Worm (Caenorhabditis elegans) whole organism, mixed stage, embryonic: ENCODE data around the gene M03B6.1.
A peak's percentile ranks its signal among the peaks of the same experiment; 100 is the strongest.

Experiments used
- M03D4.4 ChIP-seq: sonication (generic microtip); optimal IDR thresholded peaks from 2 replicates; lab custom pipeline; 2017; ENCODE audit warnings: mild to moderate bottlenecking, missing genetic modification characterization, missing compliant biosample characterization
- bed-3 ChIP-seq: fragments of 200-800 bp; sonication (Bioruptor generic); optimal IDR thresholded peaks from 3 replicates; lab custom pipeline; 2018; ENCODE audit warnings: mild to moderate bottlenecking, missing genetic modification characterization, moderate library complexity, missing compliant biosample characterization
- ceh-39 ChIP-seq: fragments of 150-350 bp; optimal IDR thresholded peaks from 2 replicates; lab custom pipeline; 2014; ENCODE audit warnings: missing biosample characterization, missing genetic modification characterization
- ceh-43 ChIP-seq: fragments of 200-800 bp; sonication (Bioruptor generic); optimal IDR thresholded peaks from 2 replicates; lab custom pipeline; 2018; ENCODE audit warnings: mild to moderate bottlenecking, missing genetic modification characterization, moderate library complexity, missing compliant biosample characterization
- ceh-83 ChIP-seq: fragments of 200-800 bp; sonication (Bioruptor generic); optimal IDR thresholded peaks from 2 replicates; lab custom pipeline; 2018; ENCODE audit warnings: mild to moderate bottlenecking, missing genetic modification characterization, missing compliant biosample characterization
- ces-1 ChIP-seq: fragments of 150-350 bp; optimal IDR thresholded peaks from 2 replicates; lab custom pipeline; 2014; ENCODE audit warnings: missing biosample characterization, missing genetic modification reagents, missing genetic modification characterization
- cnd-1 ChIP-seq: fragments of 200-800 bp; sonication (Bioruptor generic); optimal IDR thresholded peaks from 2 replicates; lab custom pipeline; 2018; ENCODE audit warnings: mild to moderate bottlenecking, missing genetic modification characterization, missing compliant biosample characterization
- drap-1 ChIP-seq: fragments of 200-800 bp; sonication (Bioruptor generic); optimal IDR thresholded peaks from 3 replicates; lab custom pipeline; 2018; ENCODE audit warnings: mild to moderate bottlenecking, missing genetic modification characterization, missing compliant biosample characterization
- elt-1 ChIP-seq: sonication (generic microtip); optimal IDR thresholded peaks from 2 replicates; lab custom pipeline; 2017; ENCODE audit warnings: missing genetic modification characterization, mild to moderate bottlenecking, missing compliant biosample characterization, antibody characterized with exemption, moderate library complexity, borderline replicate concordance; ENCODE audit not compliant: insufficient read depth
- flh-1 ChIP-seq: fragments of 200-800 bp; sonication (Bioruptor generic); optimal IDR thresholded peaks from 2 replicates; lab custom pipeline; 2018; ENCODE audit warnings: mild to moderate bottlenecking, missing genetic modification characterization, moderate library complexity, missing compliant biosample characterization
- ham-2 ChIP-seq: fragments of 200-800 bp; sonication (Bioruptor generic); optimal IDR thresholded peaks from 2 replicates; lab custom pipeline; 2018; ENCODE audit warnings: mild to moderate bottlenecking, missing genetic modification characterization, missing compliant biosample characterization
- hlh-1 ChIP-seq: fragments of 150-350 bp; optimal IDR thresholded peaks from 2 replicates; lab custom pipeline; 2014; ENCODE audit warnings: missing biosample characterization, missing genetic modification reagents, missing genetic modification characterization
- lsy-2 ChIP-seq: fragments of 150-350 bp; optimal IDR thresholded peaks from 2 replicates; lab custom pipeline; 2014; ENCODE audit warnings: missing biosample characterization, missing genetic modification characterization
- mab-5 ChIP-seq: fragments of 150-350 bp; optimal IDR thresholded peaks from 2 replicates; lab custom pipeline; 2014; ENCODE audit warnings: missing biosample characterization, missing genetic modification characterization
- mep-1 ChIP-seq: fragments of 150-350 bp; optimal IDR thresholded peaks from 2 replicates; lab custom pipeline; 2017; ENCODE audit warnings: missing biosample characterization, missing genetic modification reagents, missing genetic modification characterization, inconsistent platforms
- mls-2 ChIP-seq: sonication (generic microtip); optimal IDR thresholded peaks from 2 replicates; lab custom pipeline; 2016; ENCODE audit warnings: mild to moderate bottlenecking, missing genetic modification characterization, moderate library complexity, missing compliant biosample characterization
- nhr-12 ChIP-seq: fragments of 150-350 bp; optimal IDR thresholded peaks from 2 replicates; lab custom pipeline; 2014; ENCODE audit warnings: missing biosample characterization, missing genetic modification characterization
- nhr-2 ChIP-seq: fragments of 150-350 bp; optimal IDR thresholded peaks from 2 replicates; lab custom pipeline; 2014; ENCODE audit warnings: missing biosample characterization, missing genetic modification characterization
- nhr-76 ChIP-seq: sonication (generic microtip); optimal IDR thresholded peaks from 2 replicates; lab custom pipeline; 2017; ENCODE audit warnings: missing biosample characterization, missing genetic modification characterization
- snpc-4 ChIP-seq: fragments of 150-350 bp; optimal IDR thresholded peaks from 2 replicates; lab custom pipeline; 2014; ENCODE audit warnings: missing biosample characterization, missing genetic modification characterization
- sptf-1 ChIP-seq: sonication (generic microtip); optimal IDR thresholded peaks from 2 replicates; lab custom pipeline; 2017; ENCODE audit warnings: mild to moderate bottlenecking, missing genetic modification characterization, moderate library complexity, missing compliant biosample characterization
- unc-120 ChIP-seq: sonication (generic microtip); optimal IDR thresholded peaks from 2 replicates; lab custom pipeline; 2017; ENCODE audit warnings: missing genetic modification characterization, missing compliant biosample characterization; ENCODE audit not compliant: poor library complexity, severe bottlenecking
- unc-62 ChIP-seq: fragments of 150-350 bp; optimal IDR thresholded peaks from 2 replicates; lab custom pipeline; 2014; ENCODE audit warnings: missing biosample characterization, missing genetic modification reagents, missing genetic modification characterization
- ztf-11 ChIP-seq: fragments of 150-350 bp; optimal IDR thresholded peaks from 2 replicates; lab custom pipeline; 2014; ENCODE audit warnings: missing biosample characterization, missing genetic modification characterization

The M03B6.1 gene

ce11 chrX:13834127-13834526 is 7.3 kb upstream of the M03B6.1 start, which contains the start of gene F19D8.2:
Gene F19D8.2, plus strand, starts transcription at chrX:13834427.
- no peak for TF ChIP-seq nhr-2
- TF ChIP-seq bed-3 (GFP tag; lab: Kevin White, UChicago) = no peak
- TF ChIP-seq M03D4.4 = no peak
- no peak for TF ChIP-seq flh-1 (GFP tag; lab: Kevin White, UChicago)
- TF ChIP-seq snpc-4 (tag; lab: Kevin White, UChicago) = no peak
- no peak for TF ChIP-seq ces-1 (GFP tag; lab: Kevin White, UChicago)
- no peak for TF ChIP-seq mls-2 (tag; lab: Kevin White, UChicago)

ce11 chrX:13838019-13838418 is 3.4 kb upstream of the M03B6.1 start:
- TF ChIP-seq ceh-39 (no peak), ztf-11 (no peak), mab-5 (tag; lab: Kevin White, UChicago) (no peak), nhr-76 (tag; lab: Kevin White, UChicago) (no peak), ham-2 (GFP tag; lab: Kevin White, UChicago) (no peak), unc-62 (no peak), sptf-1 (no peak)

DNA sequence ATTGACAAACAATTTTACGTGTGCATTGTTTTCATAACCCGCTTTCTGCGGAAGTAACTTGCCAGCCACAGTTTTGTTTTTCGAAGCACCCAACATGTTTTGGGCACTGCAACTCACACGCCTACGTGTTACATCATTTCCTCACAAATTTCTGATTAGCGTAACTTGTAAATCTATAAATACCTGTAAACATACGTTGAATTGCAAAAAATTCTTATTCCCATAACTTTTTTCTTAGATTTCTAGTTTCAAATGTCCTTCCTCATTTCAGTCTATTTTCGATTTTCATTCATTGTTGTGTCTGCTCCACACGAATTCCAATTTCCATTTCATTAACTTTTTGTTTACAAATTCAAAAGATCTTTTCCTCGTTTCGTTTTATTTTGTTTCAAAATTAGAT is 1.1 kb upstream of the M03B6.1 start:
- TF ChIP-seq nhr-2 (no peak), unc-62 (no peak)
- TF ChIP-seq, all 35 proteins: peak for 0

DNA sequence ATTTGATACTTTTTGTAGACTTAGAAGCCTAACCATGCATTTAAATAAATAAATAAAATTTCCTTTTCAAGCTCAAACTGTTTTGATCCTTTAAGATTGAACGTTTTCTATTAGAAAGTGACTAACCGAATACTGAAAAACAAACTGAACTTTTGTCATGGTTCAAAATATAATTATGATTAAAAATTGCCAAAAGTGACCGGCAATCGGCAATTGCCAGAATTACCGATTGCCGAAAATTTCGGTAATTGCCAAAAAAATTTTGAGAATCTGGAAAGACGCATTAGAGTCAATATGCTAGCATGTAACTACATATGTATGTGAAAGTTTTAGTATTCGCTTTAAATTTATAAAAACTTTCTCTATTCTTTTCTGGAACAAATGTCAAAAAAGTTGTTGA is 2.3 kb downstream of the M03B6.1 start, which contains the start of gene M03B6.5:
Gene M03B6.5 (plus strand): TSS at position 301 of the 400 bp plus-strand sequence.
- no peak for TF ChIP-seq mep-1 (tag; lab: Kevin White, UChicago)
- TF ChIP-seq, all 35 proteins: peak for 0

- peak; percentile 2 for TF ChIP-seq hlh-1 (tag; lab: Kevin White, UChicago)
- TF ChIP-seq elt-1 = no peak
- TF ChIP-seq, all 35 proteins: peak for 1
These were observed 4.6 kb downstream of the M03B6.1 start for ce11 chrX:13846024-13846423.

- TF ChIP-seq mep-1 (tag; lab: Kevin White, UChicago) (no peak), cnd-1 (tag; lab: Kevin White, UChicago) (no peak), ztf-11 (no peak), ceh-39 (no peak), ceh-83 (no peak), ham-2 (GFP tag; lab: Kevin White, UChicago) (no peak), unc-120 (tag; lab: Kevin White, UChicago) (no peak), snpc-4 (tag; lab: Kevin White, UChicago) (no peak), drap-1 (GFP tag; lab: Kevin White, UChicago) (no peak), ceh-43 (no peak), hlh-1 (tag; lab: Kevin White, UChicago) (no peak), unc-62 (no peak), ces-1 (GFP tag; lab: Kevin White, UChicago) (no peak), lsy-2 (tag; lab: Kevin White, UChicago) (no peak), nhr-76 (tag; lab: Kevin White, UChicago) (no peak)
These were observed 8.9 kb downstream of the M03B6.1 start for ce11 chrX:13850359-13850758.

- TF ChIP-seq ceh-83 = no peak
These were observed 10.2 kb downstream of the M03B6.1 start for ce11 chrX:13851590-13851989.

DNA sequence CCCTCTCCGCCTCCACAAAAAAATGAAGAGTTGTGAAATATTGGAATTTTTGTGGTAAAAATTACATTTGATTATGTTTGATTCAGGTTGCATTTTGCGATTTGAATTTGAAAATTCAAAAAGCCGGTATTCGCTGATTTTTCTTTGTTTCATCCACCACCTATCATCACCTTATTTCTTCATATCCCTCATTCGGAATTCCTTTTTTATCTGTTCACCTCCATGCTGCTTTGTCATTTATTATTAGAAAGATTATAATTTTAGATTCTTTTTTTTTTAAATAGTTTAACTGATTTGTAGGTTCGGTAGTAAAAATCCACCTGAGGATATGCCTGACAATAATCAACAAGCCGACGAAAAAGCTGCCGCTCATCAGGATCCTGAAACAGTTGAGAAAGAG is 11.2 kb downstream of the M03B6.1 start, which contains the start of gene mct-3:
Gene mct-3 (plus strand): TSS at position 301 of the 400 bp plus-strand sequence.
- no peak for TF ChIP-seq M03D4.4
- no peak for TF ChIP-seq snpc-4 (tag; lab: Kevin White, UChicago)
- TF ChIP-seq ces-1 (GFP tag; lab: Kevin White, UChicago) = no peak
- no peak for TF ChIP-seq ceh-43

DNA sequence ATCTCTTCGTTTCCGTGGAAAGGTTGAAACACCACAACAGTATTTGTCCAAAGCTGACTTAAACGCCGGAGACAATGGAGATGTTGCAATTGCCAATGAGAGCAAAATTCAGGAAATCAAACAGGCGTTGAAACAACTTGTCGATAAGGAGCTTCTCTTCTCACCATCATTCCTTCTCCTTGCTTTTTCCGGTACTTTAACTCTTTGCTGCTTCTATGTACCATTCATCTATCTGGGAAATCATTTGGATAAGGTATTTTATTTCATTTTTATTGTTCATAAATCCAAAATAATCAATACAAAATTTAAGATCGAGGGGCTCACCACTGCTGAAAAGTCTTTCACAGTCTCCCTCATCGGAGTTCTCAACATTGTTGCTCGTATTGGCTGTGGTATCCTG is 14.5 kb downstream of the M03B6.1 start:
- TF ChIP-seq nhr-12 (tag; lab: Kevin White, UChicago) (no peak), M03D4.4 (no peak), mab-5 (tag; lab: Kevin White, UChicago) (no peak)
